Fruit fly (Drosophila melanogaster): ENCODE data around the gene CG34043.

The CG34043 gene

DNA sequence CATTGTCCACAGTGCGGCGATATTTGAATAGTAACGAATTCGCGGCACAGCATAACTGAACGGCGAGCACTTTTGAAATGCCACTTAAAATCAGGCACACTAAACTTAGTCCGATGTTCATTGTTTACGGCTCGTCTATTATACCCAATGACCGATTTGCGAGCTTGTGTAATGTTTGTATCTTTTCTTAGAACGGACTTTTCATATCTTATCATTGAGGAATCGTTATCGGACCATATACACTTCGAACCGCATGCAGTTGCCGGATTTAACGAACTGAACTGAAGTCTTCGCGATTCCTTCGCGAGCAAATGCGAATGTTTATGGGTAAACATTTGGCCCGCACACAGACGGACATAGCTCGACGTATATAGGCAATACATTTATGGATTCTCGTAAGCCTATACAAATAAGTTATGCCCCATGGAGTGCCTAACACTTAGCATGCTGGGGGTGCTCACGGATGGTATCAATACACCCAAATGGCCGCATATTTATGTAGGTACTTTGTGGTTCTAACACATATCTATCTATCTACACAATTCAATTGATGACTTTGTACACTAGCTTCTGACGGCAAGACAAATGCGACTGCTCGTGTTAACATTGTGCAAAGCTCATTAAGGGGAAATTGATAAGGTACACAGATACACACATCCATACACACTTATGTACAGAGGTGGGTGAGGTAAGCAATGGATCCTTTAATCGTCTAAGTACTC is 42.8 kb downstream of the CG34043 start, which contains the start of gene mthl15 (continued):
- TF ChIP-seq da (GFP tag; optimal IDR thresholded peaks at IDR 0.05), result no peak
- peak; percentile 51 for TF ChIP-seq fd64A (GFP tag; optimal IDR thresholded peaks at IDR 0.05)
- no peak for TF ChIP-seq CG7786 (GFP tag; optimal IDR thresholded peaks at IDR 0.05)
- no peak for TF ChIP-seq CG18764 (GFP tag; optimal IDR thresholded peaks at IDR 0.05)
- TF ChIP-seq toy (GFP tag; IDR thresholded peaks at IDR 0.05), result no peak
- TF ChIP-seq CG4707 (GFP tag; optimal IDR thresholded peaks at IDR 0.05), result no peak
- TF ChIP-seq ci (GFP tag; IDR thresholded peaks at IDR 0.05), result no peak
- no peak for TF ChIP-seq bowl (GFP tag; IDR thresholded peaks at IDR 0.05)
- no peak for TF ChIP-seq Fer3 (tag; optimal IDR thresholded peaks at IDR 0.05)
- TF ChIP-seq CG14710 (tag; optimal IDR thresholded peaks at IDR 0.05), result no peak
- peak; percentile 28; the same call in 1 of the 3 replicates for TF ChIP-seq CG11695 (GFP tag; IDR thresholded peaks at IDR 0.05)
- TF ChIP-seq Fer1 (GFP tag; optimal IDR thresholded peaks at IDR 0.05), result peak; percentile 19
- TF ChIP-seq CG12155 (GFP tag; optimal IDR thresholded peaks at IDR 0.05), result no peak
- TF ChIP-seq exex (tag; optimal IDR thresholded peaks at IDR 0.05), result peak; percentile 95
- TF ChIP-seq yki (optimal IDR thresholded peaks at IDR 0.05), result no peak
- TF ChIP-seq CG1024 (GFP tag; IDR thresholded peaks at IDR 0.05), result no peak
- TF ChIP-seq nau (GFP tag; optimal IDR thresholded peaks at IDR 0.05), result no peak
- TF ChIP-seq CG17359 (tag; optimal IDR thresholded peaks at IDR 0.05), result no peak
- no peak for TF ChIP-seq CG3726 (GFP tag; IDR thresholded peaks at IDR 0.05)
- TF ChIP-seq E2f1 (GFP tag; IDR thresholded peaks at IDR 0.05), result no peak
- no peak for TF ChIP-seq PHDP (tag; optimal IDR thresholded peaks at IDR 0.05)
- TF ChIP-seq CG11560 (tag; IDR thresholded peaks at IDR 0.05), result no peak
- TF ChIP-seq CG31388 (GFP tag; optimal IDR thresholded peaks at IDR 0.05), result no peak
- no peak for TF ChIP-seq CG10366 (GFP tag; IDR thresholded peaks at IDR 0.05)
- TF ChIP-seq phol (tag; optimal IDR thresholded peaks at IDR 0.05), result no peak
- peak; percentile 63 for TF ChIP-seq CG1603 (tag; optimal IDR thresholded peaks at IDR 0.05)
- no peak for TF ChIP-seq sqz (GFP tag; optimal IDR thresholded peaks at IDR 0.05)
- no peak for TF ChIP-seq Hmr (GFP tag; optimal IDR thresholded peaks at IDR 0.05)
- TF ChIP-seq Sox102F (GFP tag; optimal IDR thresholded peaks at IDR 0.05), result no peak
- no peak for TF ChIP-seq Rx (GFP tag; IDR thresholded peaks at IDR 0.05)
- no peak for TF ChIP-seq ara (GFP tag; IDR thresholded peaks at IDR 0.05)
- TF ChIP-seq CG31441 (GFP tag; IDR thresholded peaks at IDR 0.05), result no peak
- TF ChIP-seq ab (GFP tag; optimal IDR thresholded peaks at IDR 0.05), result no peak
- peak; percentile 38 for TF ChIP-seq CG12659 (GFP tag; optimal IDR thresholded peaks at IDR 0.05)
- no peak for TF ChIP-seq CG7556 (GFP tag; optimal IDR thresholded peaks at IDR 0.05)
- no peak for TF ChIP-seq CG10959 (GFP tag; IDR thresholded peaks at IDR 0.05)
- no peak for TF ChIP-seq unpg (GFP tag; optimal IDR thresholded peaks at IDR 0.05)
- no peak for TF ChIP-seq Dbx (GFP tag; IDR thresholded peaks at IDR 0.05)
- TF ChIP-seq cwo (GFP tag; optimal IDR thresholded peaks at IDR 0.05), result no peak
- no peak for TF ChIP-seq gt (GFP tag; IDR thresholded peaks at IDR 0.05)
- TF ChIP-seq CG11723 (GFP tag; optimal IDR thresholded peaks at IDR 0.05), result peak; percentile 19
- no peak for TF ChIP-seq Dref (GFP tag; IDR thresholded peaks at IDR 0.05)
- TF ChIP-seq ato (GFP tag; IDR thresholded peaks at IDR 0.05; ENCODE audit: partially characterized antibody), result no peak
- no peak for TF ChIP-seq CG30431 (GFP tag; optimal IDR thresholded peaks at IDR 0.05)
- TF ChIP-seq CG9437 (GFP tag; optimal IDR thresholded peaks at IDR 0.05), result no peak
- TF ChIP-seq B-H2 (GFP tag; optimal IDR thresholded peaks at IDR 0.05), result no peak
- peak; percentile 22 for TF ChIP-seq CG17912 (GFP tag; optimal IDR thresholded peaks at IDR 0.05)
- TF ChIP-seq CG17802 (tag; optimal IDR thresholded peaks at IDR 0.05), result peak; percentile 20
- TF ChIP-seq row (GFP tag; IDR thresholded peaks at IDR 0.05), result 0 out of 3 replicates have a peak, but pooled peaks have one; percentile 11
- peak; percentile 30 for TF ChIP-seq ac (GFP tag; optimal IDR thresholded peaks at IDR 0.05)
- no peak for TF ChIP-seq sr (GFP tag; IDR thresholded peaks at IDR 0.05)
